Fruit fly (Drosophila melanogaster): Measurements from ENCODE around the gene CG17959.

CG17959 gene

dm6 chrX:2982441-2982995 is 35.6 kb downstream of the CG17959 start:
- TF ChIP-seq CG8478 (optimal IDR thresholded peaks at IDR 0.05) (no peak), usp (GFP tag; optimal IDR thresholded peaks at IDR 0.05) (no peak), Dll (optimal IDR thresholded peaks at IDR 0.05) (no peak), EcR (GFP tag; optimal IDR thresholded peaks at IDR 0.05) (no peak), pan (optimal IDR thresholded peaks at IDR 0.05) (no peak), psq (optimal IDR thresholded peaks at IDR 0.05) (no peak)

- TF ChIP-seq usp (GFP tag; optimal IDR thresholded peaks at IDR 0.05): no peak
- no peak for TF ChIP-seq pan (optimal IDR thresholded peaks at IDR 0.05)
- no peak for TF ChIP-seq EcR (GFP tag; optimal IDR thresholded peaks at IDR 0.05)
- TF ChIP-seq psq (optimal IDR thresholded peaks at IDR 0.05): no peak
- TF ChIP-seq Dll (optimal IDR thresholded peaks at IDR 0.05): no peak
- no peak for TF ChIP-seq CG8478 (optimal IDR thresholded peaks at IDR 0.05)
These were observed 38.2 kb downstream of the CG17959 start for dm6 chrX:2984902-2985772.

dm6 chrX:2987320-2987719 is 40.4 kb downstream of the CG17959 start:
- TF ChIP-seq Dll (optimal IDR thresholded peaks at IDR 0.05) (no peak), EcR (GFP tag; optimal IDR thresholded peaks at IDR 0.05) (no peak), pan (optimal IDR thresholded peaks at IDR 0.05) (no peak), usp (GFP tag; optimal IDR thresholded peaks at IDR 0.05) (no peak), CG8478 (optimal IDR thresholded peaks at IDR 0.05) (no peak), psq (optimal IDR thresholded peaks at IDR 0.05) (no peak)

- TF ChIP-seq pan (optimal IDR thresholded peaks at IDR 0.05) (no peak), Dll (optimal IDR thresholded peaks at IDR 0.05) (no peak), psq (optimal IDR thresholded peaks at IDR 0.05) (no peak), usp (GFP tag; optimal IDR thresholded peaks at IDR 0.05) (no peak), CG8478 (optimal IDR thresholded peaks at IDR 0.05) (no peak), EcR (GFP tag; optimal IDR thresholded peaks at IDR 0.05) (no peak)
These were observed 42.4 kb downstream of the CG17959 start for dm6 chrX:2989332-2989731.

dm6 chrX:2990952-2991351 is 44.1 kb downstream of the CG17959 start:
- TF ChIP-seq psq (optimal IDR thresholded peaks at IDR 0.05) (no peak), Dll (optimal IDR thresholded peaks at IDR 0.05) (no peak), pan (optimal IDR thresholded peaks at IDR 0.05) (no peak), EcR (GFP tag; optimal IDR thresholded peaks at IDR 0.05) (no peak)

DNA sequence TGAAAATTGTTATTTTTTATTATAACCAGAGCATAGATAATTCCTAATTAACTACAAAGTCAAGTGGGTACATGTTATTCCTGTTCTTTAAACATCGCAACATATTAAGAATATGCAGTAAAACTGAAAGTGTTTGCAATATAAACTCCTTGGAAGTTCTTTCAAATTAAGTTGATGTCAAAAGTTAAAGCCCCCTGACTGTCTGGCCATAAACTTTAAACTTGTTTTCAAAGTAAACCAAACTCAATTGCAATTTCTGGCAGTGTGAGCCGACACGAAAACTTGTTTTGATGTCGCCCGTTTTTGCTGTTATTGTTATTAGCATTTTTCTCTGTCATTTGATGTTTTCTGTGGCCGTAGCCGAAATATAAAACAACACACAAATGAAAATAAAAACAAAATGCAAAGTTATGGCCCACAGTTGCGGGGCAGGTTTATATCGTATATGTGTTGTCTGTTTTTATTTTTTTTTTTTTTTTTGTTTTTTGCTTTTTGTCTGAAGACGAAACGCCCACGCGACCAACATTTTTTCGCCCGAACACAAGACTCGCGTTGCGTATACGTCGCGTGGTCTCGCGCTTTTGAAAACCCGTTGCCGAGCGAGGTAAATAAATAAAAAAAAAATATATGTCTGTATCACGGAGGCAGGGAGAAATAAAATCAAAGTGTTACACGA is 46.3 kb downstream of the CG17959 start:
- no peak for TF ChIP-seq pan (optimal IDR thresholded peaks at IDR 0.05)
- no peak for TF ChIP-seq usp (GFP tag; optimal IDR thresholded peaks at IDR 0.05)
- no peak for TF ChIP-seq EcR (GFP tag; optimal IDR thresholded peaks at IDR 0.05)
- no peak for TF ChIP-seq psq (optimal IDR thresholded peaks at IDR 0.05)
- no peak for TF ChIP-seq CG8478 (optimal IDR thresholded peaks at IDR 0.05)
- no peak for TF ChIP-seq Dll (optimal IDR thresholded peaks at IDR 0.05)
